Worm (Caenorhabditis elegans) whole organism, young adult: ENCODE data around the gene T22C8.1.
A peak's percentile ranks its signal among the peaks of the same experiment; 100 is the strongest.

Experiments used
- B0019.2 ChIP-seq: fragments of 200-800 bp; sonication (Bioruptor generic); conservative IDR thresholded peaks from 2 replicates; pipeline ENCODE4 v1.3.6; 2022; ENCODE audit warnings: missing genetic modification reagents, missing genetic modification characterization, missing compliant biosample characterization
- B0261.1 ChIP-seq: sonication (generic microtip); optimal IDR thresholded peaks from 2 replicates; lab custom pipeline; 2016; ENCODE audit warnings: mild to moderate bottlenecking, missing genetic modification characterization, moderate library complexity, missing compliant biosample characterization
- C06A6.2 ChIP-seq: fragments of 200-800 bp; sonication (Bioruptor generic); conservative IDR thresholded peaks from 2 replicates; pipeline ENCODE4 v1.3.6; 2022; ENCODE audit warnings: missing genetic modification characterization, missing compliant biosample characterization
- C17E4.6 ChIP-seq: fragments of 200-800 bp; sonication (Bioruptor generic); IDR thresholded peaks from 2 replicates; pipeline ENCODE4 v1.3.6; 2022; ENCODE audit warnings: missing genetic modification reagents, missing genetic modification characterization, missing compliant biosample characterization
- D2030.7 ChIP-seq: fragments of 200-800 bp; sonication (Bioruptor generic); IDR thresholded peaks from 2 replicates; pipeline ENCODE4 v1.3.6; 2022; ENCODE audit warnings: missing genetic modification reagents, missing genetic modification characterization, missing compliant biosample characterization
- F23B12.7 ChIP-seq: sonication (generic microtip); optimal IDR thresholded peaks from 2 replicates; lab custom pipeline; 2017; ENCODE audit warnings: missing genetic modification characterization, mild to moderate bottlenecking, missing compliant biosample characterization, antibody characterized with exemption, moderate library complexity; ENCODE audit not compliant: insufficient read depth
- F37B4.10 ChIP-seq: fragments of 200-800 bp; sonication (Bioruptor generic); IDR thresholded peaks from 2 replicates; pipeline ENCODE4 v1.3.6; 2022; ENCODE audit warnings: missing genetic modification characterization, missing compliant biosample characterization
- F49E8.2 ChIP-seq: sonication (generic microtip); optimal IDR thresholded peaks from 3 replicates; lab custom pipeline; 2017; ENCODE audit warnings: missing genetic modification characterization, mild to moderate bottlenecking, missing compliant biosample characterization, antibody characterized with exemption, moderate library complexity; ENCODE audit not compliant: insufficient read depth
- F52B5.7 ChIP-seq: sonication (generic microtip); optimal IDR thresholded peaks from 2 replicates; lab custom pipeline; 2016; ENCODE audit warnings: mild to moderate bottlenecking, missing genetic modification characterization, missing compliant biosample characterization
- K12H6.12 ChIP-seq: fragments of 200-800 bp; sonication (Bioruptor generic); optimal IDR thresholded peaks from 2 replicates; lab custom pipeline; 2018; ENCODE audit warnings: mild to moderate bottlenecking, missing genetic modification characterization, missing compliant biosample characterization
- Y53F4B.3 ChIP-seq: fragments of 200-800 bp; sonication (Bioruptor generic); IDR thresholded peaks from 2 replicates; pipeline ENCODE4 v1.3.6; 2022; ENCODE audit warnings: missing genetic modification reagents, missing genetic modification characterization, missing compliant biosample characterization
- Y95B8A.8 ChIP-seq: fragments of 200-800 bp; sonication (Bioruptor generic); IDR thresholded peaks from 2 replicates; pipeline ENCODE4 v1.3.6; 2022; ENCODE audit warnings: missing genetic modification reagents, missing genetic modification characterization, missing compliant biosample characterization
- athp-1 ChIP-seq: sonication (generic microtip); optimal IDR thresholded peaks from 2 replicates; lab custom pipeline; 2017; ENCODE audit warnings: mild to moderate bottlenecking, missing genetic modification characterization, missing compliant biosample characterization
- attf-5 ChIP-seq: fragments of 200-800 bp; sonication (Bioruptor generic); optimal IDR thresholded peaks from 2 replicates; lab custom pipeline; 2018; ENCODE audit warnings: mild to moderate bottlenecking, missing genetic modification characterization, missing compliant biosample characterization
- cebp-1 ChIP-seq, 2 experiments: fragments of 200-800 bp in 1 of 2; sonication (Bioruptor generic) in 1 of 2; sonication (generic microtip) in 1 of 2; IDR thresholded peaks in 1 of 2; optimal IDR thresholded peaks in 1 of 2; 2 replicates each; pipeline versions ENCODE4 v1.3.6 to Lab custom; 2017 to 2022; ENCODE audit warnings: missing compliant biosample characterization in 2 of 2, missing genetic modification characterization in 2 of 2, mild to moderate bottlenecking in 1 of 2, missing genetic modification reagents in 1 of 2, moderate library complexity in 1 of 2
- ceh-40 ChIP-seq: fragments of 200-800 bp; sonication (Bioruptor generic); IDR thresholded peaks from 2 replicates; pipeline ENCODE4 v1.3.6; 2022; ENCODE audit warnings: missing genetic modification characterization, missing compliant biosample characterization
- ceh-79 ChIP-seq: sonication (generic microtip); optimal IDR thresholded peaks from 2 replicates; lab custom pipeline; 2017; ENCODE audit warnings: mild to moderate bottlenecking, missing genetic modification characterization, missing compliant biosample characterization
- die-1 ChIP-seq: sonication (generic microtip); optimal IDR thresholded peaks from 2 replicates; lab custom pipeline; 2016; ENCODE audit warnings: missing genotype, mild to moderate bottlenecking, missing genetic modification characterization, missing compliant biosample characterization
- dox-1 ChIP-seq: fragments of 200-800 bp; sonication (Bioruptor generic); IDR thresholded peaks from 2 replicates; pipeline ENCODE4 v1.3.6; 2022; ENCODE audit warnings: missing genetic modification reagents, missing genetic modification characterization, missing compliant biosample characterization
- dpff-1 ChIP-seq: sonication (generic microtip); optimal IDR thresholded peaks from 2 replicates; lab custom pipeline; 2017; ENCODE audit warnings: mild to moderate bottlenecking, missing genetic modification characterization, missing compliant biosample characterization
- efl-1 ChIP-seq: fragments of 150-350 bp; optimal IDR thresholded peaks from 2 replicates; lab custom pipeline; 2014; ENCODE audit warnings: missing biosample characterization, missing genetic modification reagents, missing genetic modification characterization
- egl-18 ChIP-seq: fragments of 200-800 bp; sonication (Bioruptor generic); IDR thresholded peaks from 2 replicates; pipeline ENCODE4 v1.3.6; 2022; ENCODE audit warnings: missing genetic modification reagents, missing genetic modification characterization, missing compliant biosample characterization
- egl-44 ChIP-seq: fragments of 200-800 bp; sonication (Bioruptor generic); IDR thresholded peaks from 2 replicates; pipeline ENCODE4 v1.3.6; 2022; ENCODE audit warnings: missing genetic modification reagents, missing genetic modification characterization, missing compliant biosample characterization
- egrh-3 ChIP-seq: fragments of 200-800 bp; sonication (Bioruptor generic); IDR thresholded peaks from 2 replicates; pipeline ENCODE4 v1.3.6; 2022; ENCODE audit warnings: missing genetic modification reagents, missing genetic modification characterization, missing compliant biosample characterization
- fkh-3 ChIP-seq: sonication (generic microtip); optimal IDR thresholded peaks from 2 replicates; lab custom pipeline; 2016; ENCODE audit warnings: mild to moderate bottlenecking, missing genetic modification characterization, missing compliant biosample characterization
- hrde-1 ChIP-seq: sonication (generic microtip); optimal IDR thresholded peaks from 2 replicates; lab custom pipeline; 2016; ENCODE audit warnings: missing genetic modification characterization, mild to moderate bottlenecking, missing compliant biosample characterization, moderate library complexity, missing genotype, missing genetic modification reagents, borderline replicate concordance
- let-526 ChIP-seq: fragments of 200-800 bp; sonication (Bioruptor generic); IDR thresholded peaks from 2 replicates; pipeline ENCODE4 v1.3.6; 2022; ENCODE audit warnings: missing genetic modification reagents, missing genetic modification characterization, missing compliant biosample characterization
- let-607 ChIP-seq, 2 experiments: fragments of 200-800 bp in 1 of 2; sonication (Bioruptor generic) in 1 of 2; sonication (generic microtip) in 1 of 2; optimal IDR thresholded peaks; 2 replicates each; lab custom pipeline; 2016 to 2018; ENCODE audit warnings: mild to moderate bottlenecking in 2 of 2, missing compliant biosample characterization in 2 of 2, missing genetic modification characterization in 2 of 2, moderate library complexity in 2 of 2, missing genotype in 1 of 2
- lin-26 ChIP-seq: fragments of 200-800 bp; sonication (Bioruptor generic); IDR thresholded peaks from 2 replicates; pipeline ENCODE4 v1.3.6; 2022; ENCODE audit warnings: missing genetic modification reagents, missing genetic modification characterization, missing compliant biosample characterization
- lsy-27 ChIP-seq: sonication (generic microtip); optimal IDR thresholded peaks from 2 replicates; lab custom pipeline; 2017; ENCODE audit warnings: missing genetic modification characterization, mild to moderate bottlenecking, missing compliant biosample characterization, antibody characterized with exemption, missing genotype, borderline replicate concordance; ENCODE audit not compliant: insufficient read depth
- madf-10 ChIP-seq: sonication (generic microtip); optimal IDR thresholded peaks from 2 replicates; lab custom pipeline; 2016; ENCODE audit warnings: mild to moderate bottlenecking, missing genetic modification characterization, missing compliant biosample characterization
- madf-3 ChIP-seq: fragments of 200-800 bp; sonication (Bioruptor generic); IDR thresholded peaks from 2 replicates; pipeline ENCODE4 v1.3.6; 2022; ENCODE audit warnings: missing genetic modification reagents, missing genetic modification characterization, missing compliant biosample characterization
- mcd-1 ChIP-seq: fragments of 200-800 bp; sonication (Bioruptor generic); IDR thresholded peaks from 2 replicates; pipeline ENCODE4 v1.3.6; 2022; ENCODE audit warnings: missing genetic modification reagents, missing genetic modification characterization, missing compliant biosample characterization
- mel-28 ChIP-seq: sonication (generic microtip); optimal IDR thresholded peaks from 2 replicates; lab custom pipeline; 2016; ENCODE audit warnings: borderline replicate concordance, mild to moderate bottlenecking, missing genetic modification characterization, missing compliant biosample characterization
- mes-4 ChIP-seq: sonication (generic microtip); optimal IDR thresholded peaks from 2 replicates; lab custom pipeline; 2016; ENCODE audit warnings: missing genotype, missing genetic modification characterization, missing compliant biosample characterization
- mxl-1 ChIP-seq: sonication (generic microtip); optimal IDR thresholded peaks from 2 replicates; lab custom pipeline; 2016; ENCODE audit warnings: missing genetic modification characterization, missing compliant biosample characterization
- nfya-1 ChIP-seq: sonication (generic microtip); optimal IDR thresholded peaks from 2 replicates; lab custom pipeline; 2017; ENCODE audit warnings: antibody characterized with exemption, missing compliant biosample characterization, missing genetic modification characterization, borderline replicate concordance; ENCODE audit not compliant: insufficient read depth
- nhr-179 ChIP-seq: sonication (generic microtip); optimal IDR thresholded peaks from 2 replicates; lab custom pipeline; 2016; ENCODE audit warnings: mild to moderate bottlenecking, missing genetic modification characterization, missing compliant biosample characterization
- nhr-90 ChIP-seq: sonication (generic microtip); optimal IDR thresholded peaks from 2 replicates; lab custom pipeline; 2016; ENCODE audit warnings: missing genotype, mild to moderate bottlenecking, missing genetic modification characterization, missing compliant biosample characterization
- pbrm-1 ChIP-seq: fragments of 200-800 bp; sonication (Bioruptor generic); IDR thresholded peaks from 2 replicates; pipeline ENCODE4 v1.3.6; 2022; ENCODE audit warnings: missing genetic modification reagents, missing genetic modification characterization, missing compliant biosample characterization
- rpc-1 ChIP-seq, 2 experiments: fragments of 150-350 bp in 1 of 2; sonication (generic microtip) in 1 of 2; optimal IDR thresholded peaks; 2 replicates each; lab custom pipeline; 2014 to 2018; ENCODE audit warnings: missing biosample characterization in 1 of 2, missing genetic modification characterization in 1 of 2, missing genetic modification reagents in 1 of 2, missing genotype in 1 of 2
- sdz-38 ChIP-seq: sonication (generic microtip); optimal IDR thresholded peaks from 2 replicates; lab custom pipeline; 2016; ENCODE audit warnings: missing genotype, missing genetic modification characterization, missing compliant biosample characterization
- snpc-1.1 ChIP-seq: sonication (generic microtip); optimal IDR thresholded peaks from 2 replicates; lab custom pipeline; 2017; ENCODE audit warnings: missing genetic modification characterization, mild to moderate bottlenecking, missing compliant biosample characterization, antibody characterized with exemption, moderate library complexity, missing genotype, missing genetic modification reagents; ENCODE audit not compliant: insufficient read depth
- somi-1 ChIP-seq: fragments of 200-800 bp; sonication (Bioruptor generic); optimal IDR thresholded peaks from 2 replicates; lab custom pipeline; 2018; ENCODE audit warnings: mild to moderate bottlenecking, missing genetic modification characterization, missing compliant biosample characterization
- zim-3 ChIP-seq: sonication (generic microtip); optimal IDR thresholded peaks from 2 replicates; lab custom pipeline; 2017; ENCODE audit warnings: mild to moderate bottlenecking, missing genetic modification characterization, moderate library complexity, missing compliant biosample characterization
- ztf-26 ChIP-seq: sonication (generic microtip); optimal IDR thresholded peaks from 2 replicates; lab custom pipeline; 2017; ENCODE audit warnings: missing genetic modification characterization, missing compliant biosample characterization
- ztf-6 ChIP-seq: fragments of 200-800 bp; sonication (Bioruptor generic); IDR thresholded peaks from 2 replicates; pipeline ENCODE4 v1.3.6; 2022; ENCODE audit warnings: missing genetic modification reagents, missing genetic modification characterization, missing compliant biosample characterization

T22C8.1 gene

ce11 chrII:8566806-8567266 is 45.7 kb upstream of the T22C8.1 start, which contains the start of gene F54C9.3 (continued):
- TF ChIP-seq F52B5.7 (no peak), let-607 (tag; optimal IDR thresholded peaks at IDR 0.05; lab: Kevin White, UChicago) (peak in 1 of 2 experiments; percentile 74), snpc-1.1 (tag; lab: Kevin White, UChicago) (no peak), egrh-3 (GFP tag; lab: Robert Waterston, UW) (no peak), ceh-40 (GFP tag; lab: Robert Waterston, UW) (no peak), hrde-1 (tag; lab: Kevin White, UChicago) (no peak), rpc-1 (optimal IDR thresholded peaks at IDR 0.05; lab: Kevin White, UChicago) (no peak), rpc-1 (tag; optimal IDR thresholded peaks at IDR 0.05; lab: Kevin White, UChicago) (no peak), pbrm-1 (no peak), nfya-1 (tag; lab: Kevin White, UChicago) (no peak), egl-44 (GFP tag; lab: Robert Waterston, UW) (no peak), lsy-27 (tag; lab: Kevin White, UChicago) (no peak), Y53F4B.3 (GFP tag; lab: Robert Waterston, UW) (no peak), die-1 (no peak), mxl-1 (tag; lab: Kevin White, UChicago) (no peak), efl-1 (GFP tag; lab: Kevin White, UChicago) (no peak), mcd-1 (GFP tag; lab: Robert Waterston, UW) (0 out of 2 replicates have a peak, but pooled peaks have one; percentile 19), let-526 (GFP tag; lab: Robert Waterston, UW) (no peak; the same call in 1 of the 2 replicates), sdz-38 (tag; lab: Kevin White, UChicago) (no peak), nhr-179 (tag; lab: Kevin White, UChicago) (no peak), K12H6.12 (tag; lab: Kevin White, UChicago) (no peak), F37B4.10 (GFP tag; lab: Robert Waterston, UW) (no peak), mel-28 (tag; lab: Kevin White, UChicago) (no peak), attf-5 (GFP tag; lab: Kevin White, UChicago) (peak; percentile 57), fkh-3 (tag; lab: Kevin White, UChicago) (no peak), egl-18 (GFP tag; lab: Robert Waterston, UW) (no peak), dpff-1 (no peak), cebp-1 (GFP tag; IDR thresholded peaks at IDR 0.05; lab: Robert Waterston, UW) (no peak; the same call in 1 of the 2 replicates), cebp-1 (tag; optimal IDR thresholded peaks at IDR 0.05; lab: Kevin White, UChicago) (peak; percentile 47), B0261.1 (tag; lab: Kevin White, UChicago) (no peak), ceh-79 (tag; lab: Kevin White, UChicago) (no peak), C17E4.6 (GFP tag; lab: Robert Waterston, UW) (no peak), C06A6.2 (GFP tag; lab: Robert Waterston, UW) (no peak), Y95B8A.8 (GFP tag; lab: Robert Waterston, UW) (no peak), zim-3 (no peak), mes-4 (tag; lab: Kevin White, UChicago) (no peak), ztf-6 (GFP tag; lab: Robert Waterston, UW) (no peak), madf-3 (GFP tag; lab: Robert Waterston, UW) (no peak), D2030.7 (GFP tag; lab: Robert Waterston, UW) (no peak), B0019.2 (GFP tag; lab: Robert Waterston, UW) (no peak), dox-1 (GFP tag; lab: Robert Waterston, UW) (0 out of 2 replicates have a peak, but pooled peaks have one; percentile 32), F23B12.7 (tag; lab: Kevin White, UChicago) (no peak), athp-1 (tag; lab: Kevin White, UChicago) (no peak), madf-10 (tag; lab: Kevin White, UChicago) (peak; percentile 12), somi-1 (GFP tag; lab: Kevin White, UChicago) (no peak), ztf-26 (tag; lab: Kevin White, UChicago) (no peak), nhr-90 (tag; lab: Kevin White, UChicago) (no peak), lin-26 (no peak), F49E8.2 (tag; lab: Kevin White, UChicago) (no peak)
